Fruit fly (Drosophila melanogaster): ENCODE results near the gene CG33061.

The CG33061 gene

DNA sequence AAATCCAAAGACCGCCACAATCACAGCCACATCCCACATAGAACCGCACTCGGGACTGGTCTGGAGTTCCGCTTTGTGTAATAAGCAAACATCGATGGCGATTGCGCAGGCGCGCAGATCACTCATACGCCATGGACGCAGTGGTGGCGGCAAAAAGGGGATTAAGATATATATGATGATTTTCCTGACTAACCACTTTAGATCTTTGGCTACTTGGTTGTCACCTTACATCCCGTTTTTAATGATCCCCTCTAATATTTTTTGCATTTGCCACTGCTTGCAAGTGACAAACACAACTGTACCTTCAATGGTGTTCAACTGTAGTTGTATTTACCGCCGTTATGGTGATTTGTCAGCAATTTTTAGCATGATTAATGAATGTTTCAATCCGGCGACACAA is 19.6 kb upstream of the CG33061 start (continued):
- TF ChIP-seq CG18764 (GFP tag; optimal IDR thresholded peaks at IDR 0.05), result no peak
- TF ChIP-seq zfh2 (GFP tag; optimal IDR thresholded peaks at IDR 0.05), result peak; percentile 76
- TF ChIP-seq schlank (tag; optimal IDR thresholded peaks at IDR 0.05), result peak; percentile 67
- TF ChIP-seq CG8290 (GFP tag; optimal IDR thresholded peaks at IDR 0.05), result no peak
- TF ChIP-seq CG8290 (tag; optimal IDR thresholded peaks at IDR 0.05), result peak in 1 of 2 experiments; percentile 69
- TF ChIP-seq al (GFP tag; IDR thresholded peaks at IDR 0.05), result 0 out of 2 replicates have a peak, but pooled peaks have one; percentile 25
- peak; percentile 72 for TF ChIP-seq lab (GFP tag; optimal IDR thresholded peaks at IDR 0.05)
- peak; percentile 42 for TF ChIP-seq CG9215 (GFP tag; IDR thresholded peaks at IDR 0.05)
- TF ChIP-seq CG31224 (GFP tag; IDR thresholded peaks at IDR 0.05), result 0 out of 2 replicates have a peak, but pooled peaks have one; percentile 20
- TF ChIP-seq CG17359 (tag; optimal IDR thresholded peaks at IDR 0.05), result no peak
- TF ChIP-seq mld (GFP tag; IDR thresholded peaks at IDR 0.05; ENCODE audit: partially characterized antibody), result no peak

dm6 chr3L:16313985-16314384 is 15.6 kb upstream of the CG33061 start, which contains the start of gene CG13062:
Gene CG13062 (plus strand): TSS chr3L:16314285.
- TF ChIP-seq lov (optimal IDR thresholded peaks at IDR 0.05), result no peak
- TF ChIP-seq lov (GFP tag; IDR thresholded peaks at IDR 0.05), result 0 out of 3 replicates have a peak, but pooled peaks have one; percentile 22
- no peak for TF ChIP-seq stc (GFP tag; IDR thresholded peaks at IDR 0.05)
- TF ChIP-seq CG18011 (GFP tag; optimal IDR thresholded peaks at IDR 0.05), result no peak

- no peak for TF ChIP-seq CG12236 (GFP tag; optimal IDR thresholded peaks at IDR 0.05)
These were observed 11.9 kb upstream of the CG33061 start, which contains the start of gene Nplp3 for dm6 chr3L:16317724-16318123. Gene Nplp3 (plus strand): TSS chr3L:16318024.

- 0 out of 4 replicates have a peak, but pooled peaks have one; percentile 61 for TF ChIP-seq chinmo (GFP tag; IDR thresholded peaks at IDR 0.05; ENCODE audit: partially characterized antibody)
- no peak for TF ChIP-seq CG3163 (GFP tag; optimal IDR thresholded peaks at IDR 0.05)
- TF ChIP-seq Deaf1 (tag; optimal IDR thresholded peaks at IDR 0.05), result peak; percentile 68
These were observed 10.1 kb upstream of the CG33061 start, which contains the start of the genes CG13041 and CG13060 for dm6 chr3L:16319399-16319906. Gene CG13041 (minus strand): TSS chr3L:16319526. Gene CG13060 (plus strand): TSS chr3L:16319856.

DNA sequence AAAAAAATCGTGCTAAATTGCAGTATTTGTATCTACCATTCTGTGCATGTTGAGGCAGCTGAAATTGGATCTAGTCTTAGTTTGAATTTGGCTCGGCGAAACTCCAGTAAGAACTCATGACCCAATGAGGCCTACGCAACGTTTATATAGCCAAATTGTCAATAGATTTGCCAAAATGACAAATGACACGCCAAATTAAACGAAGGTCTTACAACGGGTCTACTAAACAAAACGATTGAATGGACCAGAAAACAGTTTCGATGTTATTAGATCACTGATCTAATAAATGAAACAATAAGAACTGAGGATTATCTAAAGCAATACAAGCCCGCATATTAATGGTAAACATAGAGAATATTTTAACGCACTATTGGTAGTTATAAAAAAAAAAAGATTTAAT is 8.4 kb upstream of the CG33061 start, which contains the start of gene CG42718:
CG42718 (minus strand) TSS at position 101 of the 400 bp plus-strand sequence.
- no peak for TF ChIP-seq sr (GFP tag; IDR thresholded peaks at IDR 0.05)
- TF ChIP-seq run (tag; optimal IDR thresholded peaks at IDR 0.05), result no peak
- TF ChIP-seq CG16779 (GFP tag; IDR thresholded peaks at IDR 0.05), result no peak
- TF ChIP-seq unpg (GFP tag; optimal IDR thresholded peaks at IDR 0.05), result no peak
- TF ChIP-seq CG43689 (GFP tag; IDR thresholded peaks at IDR 0.05), result no peak
- no peak for TF ChIP-seq exex (tag; optimal IDR thresholded peaks at IDR 0.05)
- TF ChIP-seq CG8765 (GFP tag; IDR thresholded peaks at IDR 0.05), result no peak
- TF ChIP-seq jigr1 (GFP tag; IDR thresholded peaks at IDR 0.05), result no peak
- TF ChIP-seq CG32767 (GFP tag; IDR thresholded peaks at IDR 0.05), result no peak
- TF ChIP-seq CG8478 (optimal IDR thresholded peaks at IDR 0.05), result no peak
- no peak for TF ChIP-seq ato (GFP tag; IDR thresholded peaks at IDR 0.05; ENCODE audit: partially characterized antibody)
- no peak for TF ChIP-seq CG10366 (GFP tag; IDR thresholded peaks at IDR 0.05)

DNA sequence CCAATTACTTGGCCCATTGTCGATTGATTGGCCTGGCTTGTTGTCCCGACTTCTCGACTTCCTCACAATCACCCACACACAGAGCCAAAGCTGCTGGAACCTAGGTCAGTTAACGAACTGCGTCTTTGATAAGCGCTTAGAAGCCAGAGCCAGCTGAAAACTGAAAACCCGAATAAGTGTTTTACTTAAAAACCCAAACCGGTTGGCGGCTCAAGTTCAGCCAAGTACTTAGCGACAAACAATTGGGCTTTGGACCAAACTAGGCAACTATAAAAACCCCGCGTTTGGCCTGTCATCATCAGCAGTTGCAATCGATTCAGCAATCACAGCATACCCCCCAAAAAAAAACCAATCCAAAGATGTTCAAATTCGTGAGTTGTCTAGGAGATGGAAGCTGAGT is 6.2 kb upstream of the CG33061 start, which contains the start of gene CG13059:
CG13059 (plus strand) TSS at position 301 of the 400 bp plus-strand sequence.
- TF ChIP-seq Dad (GFP tag; optimal IDR thresholded peaks at IDR 0.05), result no peak
- no peak for TF ChIP-seq pb (GFP tag; optimal IDR thresholded peaks at IDR 0.05)
- no peak for TF ChIP-seq CG10979 (tag; optimal IDR thresholded peaks at IDR 0.05)
- TF ChIP-seq CG10565 (GFP tag; optimal IDR thresholded peaks at IDR 0.05), result no peak
- TF ChIP-seq CG10267 (tag; optimal IDR thresholded peaks at IDR 0.05), result no peak
- TF ChIP-seq CG2116 (GFP tag; optimal IDR thresholded peaks at IDR 0.05), result no peak
